Worm (Caenorhabditis elegans) whole organism, early embryonic: ENCODE results near the gene F25B5.6.

ENCODE experiments used
- B0310.2 ChIP-seq: sonication (generic microtip); optimal IDR thresholded peaks from 2 replicates; lab custom pipeline; 2016; ENCODE audit warnings: mild to moderate bottlenecking, missing genetic modification characterization, missing compliant biosample characterization
- aly-1 ChIP-seq: sonication (generic microtip); optimal IDR thresholded peaks from 2 replicates; lab custom pipeline; 2016; ENCODE audit warnings: missing genetic modification characterization, missing compliant biosample characterization
- ama-1 ChIP-seq: fragments of 150-350 bp; optimal IDR thresholded peaks from 2 replicates; lab custom pipeline; 2014
- ceh-36 ChIP-seq: sonication (generic microtip); optimal IDR thresholded peaks from 2 replicates; lab custom pipeline; 2016; ENCODE audit warnings: missing genetic modification characterization, inconsistent platforms, missing compliant biosample characterization
- ets-7 ChIP-seq: sonication (generic microtip); optimal IDR thresholded peaks from 2 replicates; lab custom pipeline; 2016; ENCODE audit warnings: missing genotype, missing genetic modification characterization, missing compliant biosample characterization
- flt-1 ChIP-seq: fragments of 200-800 bp; sonication (Bioruptor generic); IDR thresholded peaks from 2 replicates; pipeline ENCODE4 v1.3.6; 2022; ENCODE audit warnings: missing genetic modification characterization, missing compliant biosample characterization
- hmbx-1 ChIP-seq: sonication (generic microtip); optimal IDR thresholded peaks from 2 replicates; lab custom pipeline; 2016; ENCODE audit warnings: mild to moderate bottlenecking, missing genetic modification characterization, missing compliant biosample characterization
- hnd-1 ChIP-seq: sonication (generic microtip); optimal IDR thresholded peaks from 2 replicates; lab custom pipeline; 2016; ENCODE audit warnings: missing genetic modification characterization, missing compliant biosample characterization
- scrt-1 ChIP-seq: fragments of 200-800 bp; sonication (Bioruptor generic); IDR thresholded peaks from 2 replicates; pipeline ENCODE4 v1.3.6; 2022; ENCODE audit warnings: missing genetic modification characterization, missing compliant biosample characterization
- sea-1 ChIP-seq: fragments of 200-800 bp; sonication (Bioruptor generic); conservative IDR thresholded peaks from 2 replicates; pipeline ENCODE4 v1.3.6; 2022; ENCODE audit warnings: missing genetic modification characterization, missing compliant biosample characterization
- tbx-11 ChIP-seq: fragments of 200-800 bp; sonication (Bioruptor generic); IDR thresholded peaks from 2 replicates; pipeline ENCODE4 v1.3.6; 2022; ENCODE audit warnings: missing genetic modification characterization, missing compliant biosample characterization
- tbx-37 ChIP-seq: fragments of 200-800 bp; sonication (Bioruptor generic); conservative IDR thresholded peaks from 2 replicates; pipeline ENCODE4 v1.3.6; 2022; ENCODE audit warnings: missing genetic modification reagents, missing genetic modification characterization, missing compliant biosample characterization

DNA sequence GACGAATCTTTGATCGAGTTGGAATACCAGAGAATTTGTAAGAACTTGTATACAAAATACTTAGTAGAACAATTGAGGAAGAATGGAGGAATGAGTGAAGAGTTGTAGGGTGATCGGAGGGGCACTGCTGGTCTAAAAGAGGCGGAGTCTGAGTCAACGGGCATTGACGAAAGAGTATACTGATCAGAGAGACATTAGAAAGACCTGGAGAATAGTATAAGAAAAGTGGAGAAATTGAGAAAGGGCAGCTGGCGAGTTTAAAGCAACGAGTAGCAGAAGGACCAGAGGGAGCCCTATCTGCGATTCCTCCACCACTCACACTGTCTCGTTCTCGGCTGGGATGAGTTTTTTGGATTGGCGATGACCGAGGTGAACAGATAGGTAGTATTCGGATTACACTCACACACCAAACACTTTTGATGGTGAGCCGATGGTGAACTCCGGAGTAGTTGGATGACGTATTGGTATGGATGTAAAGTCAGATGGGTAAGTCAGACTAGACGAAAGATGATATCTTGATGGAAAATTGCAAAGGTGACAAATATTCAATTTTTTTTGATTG lies 17.0 kb downstream of the F25B5.6 start, which contains the start of gene EGAP1.5:
- no peak for TF ChIP-seq ets-7 (tag; lab: Kevin White, UChicago)
- TF ChIP-seq ama-1 (lab: Kevin White, UChicago), result no peak
- TF ChIP-seq hnd-1 (tag; lab: Kevin White, UChicago), result no peak
- no peak for TF ChIP-seq B0310.2
- no peak for TF ChIP-seq tbx-11 (GFP tag; lab: Robert Waterston, UW)
- no peak for TF ChIP-seq tbx-37 (GFP tag; lab: Robert Waterston, UW)
- TF ChIP-seq aly-1 (tag; lab: Kevin White, UChicago), result no peak
- no peak for TF ChIP-seq ceh-36 (tag; lab: Kevin White, UChicago)
- TF ChIP-seq hmbx-1, result no peak
- TF ChIP-seq flt-1 (GFP tag; lab: Robert Waterston, UW), result no peak
- TF ChIP-seq scrt-1, result no peak
- no peak for TF ChIP-seq sea-1 (GFP tag; lab: Robert Waterston, UW)
